Worm (Caenorhabditis elegans) whole organism, early embryonic: ENCODE results near the gene D1014.5.

Source experiments
- B0310.2 ChIP-seq: sonication (generic microtip); optimal IDR thresholded peaks from 2 replicates; lab custom pipeline; 2016; ENCODE audit warnings: mild to moderate bottlenecking, missing genetic modification characterization, missing compliant biosample characterization
- F13C5.2 ChIP-seq: sonication (generic microtip); optimal IDR thresholded peaks from 2 replicates; lab custom pipeline; 2017; ENCODE audit warnings: mild to moderate bottlenecking, missing genetic modification characterization, inconsistent platforms, missing compliant biosample characterization
- aly-1 ChIP-seq: sonication (generic microtip); optimal IDR thresholded peaks from 2 replicates; lab custom pipeline; 2016; ENCODE audit warnings: missing genetic modification characterization, missing compliant biosample characterization
- ama-1 ChIP-seq: fragments of 150-350 bp; optimal IDR thresholded peaks from 2 replicates; lab custom pipeline; 2014
- ceh-36 ChIP-seq: sonication (generic microtip); optimal IDR thresholded peaks from 2 replicates; lab custom pipeline; 2016; ENCODE audit warnings: missing genetic modification characterization, inconsistent platforms, missing compliant biosample characterization
- flt-1 ChIP-seq: fragments of 200-800 bp; sonication (Bioruptor generic); IDR thresholded peaks from 2 replicates; pipeline ENCODE4 v1.3.6; 2022; ENCODE audit warnings: missing genetic modification characterization, missing compliant biosample characterization
- hmg-4 ChIP-seq: fragments of 200-800 bp; sonication (Bioruptor generic); optimal IDR thresholded peaks from 2 replicates; lab custom pipeline; 2018; ENCODE audit warnings: mild to moderate bottlenecking, missing genetic modification characterization, missing compliant biosample characterization
- hnd-1 ChIP-seq: sonication (generic microtip); optimal IDR thresholded peaks from 2 replicates; lab custom pipeline; 2016; ENCODE audit warnings: missing genetic modification characterization, missing compliant biosample characterization
- pes-1 ChIP-seq: fragments of 200-800 bp; sonication (Bioruptor generic); IDR thresholded peaks from 2 replicates; pipeline ENCODE4 v1.3.6; 2022; ENCODE audit warnings: missing genetic modification reagents, missing genetic modification characterization, missing compliant biosample characterization
- scrt-1 ChIP-seq: fragments of 200-800 bp; sonication (Bioruptor generic); IDR thresholded peaks from 2 replicates; pipeline ENCODE4 v1.3.6; 2022; ENCODE audit warnings: missing genetic modification characterization, missing compliant biosample characterization
- sea-1 ChIP-seq: fragments of 200-800 bp; sonication (Bioruptor generic); conservative IDR thresholded peaks from 2 replicates; pipeline ENCODE4 v1.3.6; 2022; ENCODE audit warnings: missing genetic modification characterization, missing compliant biosample characterization
- tbx-37 ChIP-seq: fragments of 200-800 bp; sonication (Bioruptor generic); conservative IDR thresholded peaks from 2 replicates; pipeline ENCODE4 v1.3.6; 2022; ENCODE audit warnings: missing genetic modification reagents, missing genetic modification characterization, missing compliant biosample characterization
- tra-4 ChIP-seq: sonication (generic microtip); optimal IDR thresholded peaks from 2 replicates; lab custom pipeline; 2017; ENCODE audit warnings: missing genetic modification characterization, missing compliant biosample characterization

DNA sequence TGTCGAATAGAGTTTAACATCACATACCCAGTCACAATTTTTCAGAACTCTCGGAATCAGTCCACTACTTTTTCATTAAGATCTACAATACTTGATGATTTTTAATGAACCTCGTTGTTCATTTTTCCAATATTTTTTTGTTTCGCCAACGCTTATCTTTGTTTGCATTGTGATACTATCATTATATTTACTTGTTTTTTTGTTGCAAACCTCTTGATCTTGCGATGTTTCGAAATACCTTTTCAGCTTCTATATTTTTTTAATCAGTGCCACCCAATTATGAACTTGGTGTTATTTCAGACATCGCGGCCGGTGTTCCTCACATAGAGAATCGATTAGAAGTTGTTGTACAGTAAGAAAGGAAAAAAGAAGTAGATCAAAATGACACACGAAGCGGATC lies 14.8 kb upstream of the D1014.5 start, which contains the start of gene myo-5:
- TF ChIP-seq scrt-1 (GFP tag; lab: Robert Waterston, UW) (no peak), sea-1 (no peak), ceh-36 (no peak), ama-1 (lab: Kevin White, UChicago) (no peak), tbx-37 (GFP tag; lab: Robert Waterston, UW) (no peak), hmg-4 (GFP tag; lab: Kevin White, UChicago) (no peak), pes-1 (no peak), hnd-1 (tag; lab: Kevin White, UChicago) (no peak), flt-1 (GFP tag; lab: Robert Waterston, UW) (no peak), B0310.2 (tag; lab: Kevin White, UChicago) (no peak), F13C5.2 (tag; lab: Kevin White, UChicago) (no peak), tra-4 (tag; lab: Kevin White, UChicago) (no peak), aly-1 (tag; lab: Kevin White, UChicago) (no peak)
